Worm (Caenorhabditis elegans) whole organism, L3 larva: ENCODE measurements around the gene clec-45.

Experiments
- R02D3.7 ChIP-seq: fragments of 150-350 bp; optimal IDR thresholded peaks from 2 replicates; lab custom pipeline; 2014; ENCODE audit warnings: missing biosample characterization, missing genetic modification characterization
- ZK546.5 ChIP-seq: sonication (generic microtip); optimal IDR thresholded peaks from 2 replicates; lab custom pipeline; 2017; ENCODE audit warnings: missing biosample characterization, missing genetic modification characterization
- aly-2 ChIP-seq: fragments of 150-350 bp; optimal IDR thresholded peaks from 2 replicates; lab custom pipeline; 2014; ENCODE audit warnings: missing biosample characterization, missing genetic modification characterization
- ama-1 ChIP-seq: fragments of 150-350 bp; optimal IDR thresholded peaks from 2 replicates; lab custom pipeline; 2018
- ceh-16 ChIP-seq: sonication (generic microtip); optimal IDR thresholded peaks from 2 replicates; lab custom pipeline; 2017; ENCODE audit warnings: missing biosample characterization, missing genetic modification characterization
- ceh-28 ChIP-seq: fragments of 150-350 bp; optimal IDR thresholded peaks from 2 replicates; lab custom pipeline; 2014; ENCODE audit warnings: missing biosample characterization, missing genetic modification reagents, missing genetic modification characterization
- ceh-9 ChIP-seq: sonication (generic microtip); optimal IDR thresholded peaks from 2 replicates; lab custom pipeline; 2018; ENCODE audit warnings: missing biosample characterization, missing genetic modification characterization
- daf-12 ChIP-seq: fragments of 150-350 bp; optimal IDR thresholded peaks from 2 replicates; lab custom pipeline; 2014; ENCODE audit warnings: missing biosample characterization, missing genetic modification reagents, missing genetic modification characterization
- egl-27 ChIP-seq: sonication (generic microtip); optimal IDR thresholded peaks from 4 replicates; lab custom pipeline; 2017; ENCODE audit warnings: missing biosample characterization, missing genetic modification reagents, missing genetic modification characterization
- elt-2 ChIP-seq: sonication (generic microtip); optimal IDR thresholded peaks from 2 replicates; lab custom pipeline; 2016; ENCODE audit warnings: missing genetic modification reagents, mild to moderate bottlenecking, missing genetic modification characterization, missing compliant biosample characterization
- elt-3 ChIP-seq, 3 experiments: fragments of 150-350 bp in 1 of 3; sonication (generic microtip) in 2 of 3; optimal IDR thresholded peaks; 2 replicates in 2 of 3; 4 replicates in 1 of 3; lab custom pipeline; 2014 to 2017; ENCODE audit warnings: missing biosample characterization in 3 of 3, missing genetic modification characterization in 3 of 3
- eor-1 ChIP-seq, 2 experiments: fragments of 150-350 bp; optimal IDR thresholded peaks; 2 replicates each; lab custom pipeline; 2014 to 2018; ENCODE audit warnings: missing biosample characterization in 2 of 2, missing genetic modification characterization in 2 of 2
- fkh-10 ChIP-seq: sonication (generic microtip); optimal IDR thresholded peaks from 2 replicates; lab custom pipeline; 2017; ENCODE audit warnings: missing biosample characterization, missing genetic modification reagents, missing genetic modification characterization
- fkh-2 ChIP-seq: fragments of 150-350 bp; optimal IDR thresholded peaks from 2 replicates; lab custom pipeline; 2014; ENCODE audit warnings: missing biosample characterization, missing genetic modification reagents, missing genetic modification characterization
- fos-1 ChIP-seq: fragments of 150-350 bp; optimal IDR thresholded peaks from 2 replicates; lab custom pipeline; 2014; ENCODE audit warnings: missing biosample characterization, missing genetic modification characterization
- hmg-11 ChIP-seq: sonication (generic microtip); optimal IDR thresholded peaks from 2 replicates; lab custom pipeline; 2016; ENCODE audit warnings: missing genetic modification characterization, missing compliant biosample characterization
- jun-1 ChIP-seq: fragments of 150-350 bp; optimal IDR thresholded peaks from 2 replicates; lab custom pipeline; 2014; ENCODE audit warnings: missing biosample characterization, missing genetic modification reagents, missing genetic modification characterization
- lin-15B ChIP-seq: fragments of 150-350 bp; optimal IDR thresholded peaks from 2 replicates; lab custom pipeline; 2014; ENCODE audit warnings: missing biosample characterization, missing genetic modification characterization
- lin-39 ChIP-seq: fragments of 150-350 bp; optimal IDR thresholded peaks from 2 replicates; lab custom pipeline; 2018; ENCODE audit warnings: missing biosample characterization, missing genetic modification reagents, missing genetic modification characterization
- mdl-1 ChIP-seq: fragments of 150-350 bp; optimal IDR thresholded peaks from 2 replicates; lab custom pipeline; 2014; ENCODE audit warnings: missing biosample characterization, missing genetic modification characterization
- mml-1 ChIP-seq: fragments of 150-350 bp; sonication (generic microtip); optimal IDR thresholded peaks from 3 replicates; lab custom pipeline; 2014; ENCODE audit warnings: missing biosample characterization, missing genetic modification characterization
- nfya-1 ChIP-seq: sonication (generic microtip); optimal IDR thresholded peaks from 2 replicates; lab custom pipeline; 2017; ENCODE audit warnings: missing genetic modification characterization, mild to moderate bottlenecking, missing compliant biosample characterization, antibody characterized with exemption, moderate library complexity; ENCODE audit not compliant: insufficient read depth
- nhr-11 ChIP-seq: fragments of 150-350 bp; optimal IDR thresholded peaks from 2 replicates; lab custom pipeline; 2014; ENCODE audit warnings: missing biosample characterization, missing genetic modification characterization
- nhr-12 ChIP-seq: fragments of 150-350 bp; optimal IDR thresholded peaks from 2 replicates; lab custom pipeline; 2014; ENCODE audit warnings: missing biosample characterization, missing genetic modification characterization
- nhr-23 ChIP-seq: fragments of 150-350 bp; optimal IDR thresholded peaks from 2 replicates; lab custom pipeline; 2014; ENCODE audit warnings: missing biosample characterization, missing genetic modification reagents, missing genetic modification characterization
- nhr-237 ChIP-seq: fragments of 150-350 bp; optimal IDR thresholded peaks from 2 replicates; lab custom pipeline; 2014; ENCODE audit warnings: missing biosample characterization, missing genetic modification characterization
- nhr-28 ChIP-seq: fragments of 150-350 bp; optimal IDR thresholded peaks from 2 replicates; lab custom pipeline; 2014; ENCODE audit warnings: missing biosample characterization, missing genetic modification characterization
- nhr-67 ChIP-seq: fragments of 150-350 bp; optimal IDR thresholded peaks from 2 replicates; lab custom pipeline; 2014; ENCODE audit warnings: missing biosample characterization, missing genetic modification characterization
- nhr-77 ChIP-seq: fragments of 150-350 bp; optimal IDR thresholded peaks from 2 replicates; lab custom pipeline; 2014; ENCODE audit warnings: missing biosample characterization, missing genetic modification characterization
- pha-4 ChIP-seq: fragments of 150-350 bp; optimal IDR thresholded peaks from 2 replicates; lab custom pipeline; 2014; ENCODE audit warnings: missing biosample characterization, missing genetic modification reagents, missing genetic modification characterization
- sea-2 ChIP-seq: fragments of 150-350 bp; sonication (generic microtip); optimal IDR thresholded peaks from 4 replicates; lab custom pipeline; 2014; ENCODE audit warnings: missing biosample characterization, missing genetic modification reagents, missing genetic modification characterization
- snpc-4 ChIP-seq: fragments of 150-350 bp; optimal IDR thresholded peaks from 2 replicates; lab custom pipeline; 2014; ENCODE audit warnings: missing biosample characterization, missing genetic modification characterization
- tbx-2 ChIP-seq: sonication (generic microtip); optimal IDR thresholded peaks from 2 replicates; lab custom pipeline; 2016; ENCODE audit warnings: mild to moderate bottlenecking, missing genetic modification characterization, missing compliant biosample characterization
- unc-39 ChIP-seq: sonication (generic microtip); optimal IDR thresholded peaks from 4 replicates; lab custom pipeline; 2017; ENCODE audit warnings: missing biosample characterization, missing genetic modification characterization
- zag-1 ChIP-seq: fragments of 150-350 bp; optimal IDR thresholded peaks from 2 replicates; lab custom pipeline; 2014; ENCODE audit warnings: missing biosample characterization, missing genetic modification characterization
- ztf-4 ChIP-seq: fragments of 150-350 bp; optimal IDR thresholded peaks from 2 replicates; lab custom pipeline; 2014; ENCODE audit warnings: missing biosample characterization, missing genetic modification characterization

The clec-45 gene

DNA sequence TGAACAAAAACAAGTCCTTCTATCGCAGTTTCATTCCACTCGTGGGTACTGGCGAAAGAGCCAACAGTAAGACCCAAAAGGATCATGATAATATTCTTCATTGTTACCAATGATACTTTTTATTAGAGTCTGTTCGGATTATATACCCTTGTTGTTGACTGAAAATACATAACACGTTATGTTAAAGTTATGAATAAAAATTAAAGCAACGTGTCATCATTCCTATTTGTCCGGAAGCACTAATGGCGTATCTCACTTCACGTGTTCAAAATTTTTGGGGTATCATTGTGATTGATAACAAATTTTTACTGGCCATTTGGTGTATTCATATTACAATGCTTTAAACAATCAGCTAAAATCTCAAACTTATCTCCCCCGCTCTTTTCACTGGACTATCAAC, 36.5 kb upstream of the clec-45 start, which contains the start of gene scl-26:
Gene scl-26 (minus strand): TSS at position 101 of the 400 bp plus-strand sequence.
- TF ChIP-seq daf-12 (tag; lab: Kevin White, UChicago) = no peak
- TF ChIP-seq aly-2 (tag; lab: Kevin White, UChicago) = no peak
- TF ChIP-seq fkh-2 (tag; lab: Kevin White, UChicago) = no peak
- no peak for TF ChIP-seq ama-1 (lab: Kevin White, UChicago)
- no peak for TF ChIP-seq lin-39 (tag; lab: Kevin White, UChicago)
- TF ChIP-seq jun-1 = no peak
- no peak for TF ChIP-seq ZK546.5 (tag; lab: Kevin White, UChicago)
- no peak for TF ChIP-seq fos-1 (tag; lab: Kevin White, UChicago)
- TF ChIP-seq mml-1 (tag; lab: Kevin White, UChicago) = no peak
- no peak for TF ChIP-seq ztf-4 (tag; lab: Kevin White, UChicago)
- no peak for TF ChIP-seq snpc-4 (tag; lab: Kevin White, UChicago)

DNA sequence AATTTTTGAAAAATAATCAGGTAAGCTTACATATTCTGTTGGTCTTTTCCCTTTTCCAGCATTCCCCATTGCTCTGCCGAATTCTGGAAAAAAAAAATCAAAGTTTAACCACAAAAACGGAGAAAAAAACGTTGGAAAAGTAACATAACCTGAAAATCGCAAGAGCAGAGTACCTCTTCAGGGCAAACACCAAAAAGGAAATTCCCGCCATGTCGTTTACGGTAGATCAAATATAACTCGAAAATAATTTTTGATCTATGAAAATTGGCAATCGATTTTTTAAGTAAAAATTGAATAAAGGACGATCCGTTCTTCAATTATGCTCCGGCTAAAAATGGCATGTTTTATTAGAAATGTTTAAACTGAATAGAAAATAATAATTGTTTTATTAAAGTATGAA, 34.5 kb upstream of the clec-45 start, which contains the start of gene C50E3.11:
Gene C50E3.11 (minus strand): TSS at position 83 of the 400 bp plus-strand sequence.
- TF ChIP-seq ceh-28 (no peak), snpc-4 (tag; lab: Kevin White, UChicago) (no peak), R02D3.7 (no peak), pha-4 (no peak), ceh-9 (no peak)

DNA sequence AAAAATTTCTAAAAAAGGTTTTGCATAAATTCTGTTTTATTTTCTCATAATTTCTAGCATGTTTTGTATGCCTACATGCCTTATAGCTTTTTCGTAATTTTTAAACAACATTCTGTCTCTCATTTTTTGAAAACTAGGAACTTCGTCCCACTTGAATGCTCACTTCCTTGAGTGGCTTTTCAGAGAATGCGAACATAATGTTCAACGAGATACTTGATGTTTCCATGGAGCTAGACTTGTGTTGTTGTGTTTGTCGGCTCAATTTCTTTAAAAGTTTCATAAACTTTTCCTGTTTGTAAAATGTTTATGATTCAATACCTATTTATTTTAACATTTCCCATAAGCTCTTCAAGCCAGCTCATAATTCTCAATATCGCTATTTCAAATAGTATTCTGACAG, 33.0 kb upstream of the clec-45 start, which contains the start of gene clec-213:
Gene clec-213 (plus strand): TSS at position 301 of the 400 bp plus-strand sequence.
- no peak for TF ChIP-seq daf-12 (tag; lab: Kevin White, UChicago)

DNA sequence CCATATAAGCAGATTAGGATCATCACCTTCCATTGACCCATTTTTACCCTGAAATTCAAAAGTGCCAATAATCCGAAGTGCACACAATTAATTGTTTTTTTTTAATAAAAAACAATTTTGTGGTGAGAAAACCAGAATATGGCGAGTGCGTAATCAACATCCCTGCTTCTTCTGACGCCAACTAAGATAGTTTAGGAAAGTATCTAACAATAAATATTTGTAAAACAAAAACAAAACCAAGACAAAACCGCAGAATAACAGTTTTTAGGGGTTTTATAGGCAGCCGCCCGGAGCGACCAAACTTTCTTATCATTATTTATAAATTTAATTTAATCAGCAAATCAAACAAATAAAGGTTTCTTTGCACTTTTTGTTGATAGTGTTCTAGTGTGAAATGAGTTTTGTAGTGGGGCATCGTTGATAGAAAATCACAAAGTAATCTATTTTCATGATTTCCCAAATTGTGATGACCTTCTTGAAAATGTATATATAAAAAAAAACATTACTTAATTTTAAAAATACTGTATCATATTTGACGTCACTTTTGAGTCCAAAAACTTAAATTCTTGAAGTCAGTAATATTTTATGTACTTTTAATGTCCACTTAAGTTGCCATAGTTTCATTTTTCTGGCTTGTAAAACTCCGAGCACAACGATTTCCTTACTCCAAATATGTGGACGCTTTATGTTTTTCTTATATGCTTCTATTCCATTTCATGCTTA, 28.0 kb upstream of the clec-45 start, which contains the start of the genes folt-3 and clec-214:
Gene folt-3 (minus strand): TSS at position 51 of the 723 bp plus-strand sequence.
Gene clec-214 (plus strand): TSS at position 673 of the 723 bp plus-strand sequence.
- peak; percentile 56 for TF ChIP-seq elt-2 (tag; lab: Kevin White, UChicago)
- TF ChIP-seq tbx-2 (tag; lab: Kevin White, UChicago) = no peak
- TF ChIP-seq ceh-16 (tag; lab: Kevin White, UChicago) = no peak
- no peak for TF ChIP-seq nhr-237
- no peak for TF ChIP-seq elt-3 (tag; optimal IDR thresholded peaks at IDR 0.05; lab: Kevin White, UChicago)
- no peak for TF ChIP-seq R02D3.7
- TF ChIP-seq, all 47 proteins: peak for 1

DNA sequence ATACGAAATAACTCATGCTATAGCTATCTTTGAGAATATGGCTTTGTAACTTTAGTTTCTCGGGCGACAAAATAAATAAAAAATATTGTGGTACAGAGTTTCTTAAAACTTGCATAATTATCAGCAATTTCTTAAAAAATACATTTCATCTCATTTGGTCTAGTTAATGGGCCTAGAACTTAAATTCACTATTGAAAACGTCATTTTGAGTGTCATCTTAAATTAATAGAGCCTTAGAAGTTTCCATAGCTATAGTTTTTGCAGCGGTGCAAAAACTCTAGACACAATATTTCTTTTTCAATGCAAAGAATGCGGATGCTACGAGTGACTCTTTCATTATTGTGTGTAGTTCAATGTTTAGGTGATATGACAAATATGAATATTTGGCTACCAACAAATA, 25.9 kb upstream of the clec-45 start, which contains the start of gene clec-215:
Gene clec-215 (plus strand): TSS at position 301 of the 400 bp plus-strand sequence.
- TF ChIP-seq nhr-67 (tag; lab: Kevin White, UChicago) (no peak), fos-1 (tag; lab: Kevin White, UChicago) (no peak), nhr-12 (tag; lab: Kevin White, UChicago) (no peak), unc-39 (tag; lab: Kevin White, UChicago) (no peak), lin-15B (tag; lab: Kevin White, UChicago) (no peak), hmg-11 (tag; lab: Kevin White, UChicago) (no peak), nhr-237 (no peak), nhr-11 (tag; lab: Kevin White, UChicago) (no peak), nfya-1 (no peak), zag-1 (tag; lab: Kevin White, UChicago) (no peak), mdl-1 (no peak), eor-1 (tag; optimal IDR thresholded peaks at IDR 0.05; lab: Kevin White, UChicago) (no peak), nhr-28 (no peak), jun-1 (no peak), mml-1 (tag; lab: Kevin White, UChicago) (no peak), sea-2 (GFP tag; lab: Kevin White, UChicago) (no peak)
- TF ChIP-seq, all 47 proteins: peak for 0

DNA sequence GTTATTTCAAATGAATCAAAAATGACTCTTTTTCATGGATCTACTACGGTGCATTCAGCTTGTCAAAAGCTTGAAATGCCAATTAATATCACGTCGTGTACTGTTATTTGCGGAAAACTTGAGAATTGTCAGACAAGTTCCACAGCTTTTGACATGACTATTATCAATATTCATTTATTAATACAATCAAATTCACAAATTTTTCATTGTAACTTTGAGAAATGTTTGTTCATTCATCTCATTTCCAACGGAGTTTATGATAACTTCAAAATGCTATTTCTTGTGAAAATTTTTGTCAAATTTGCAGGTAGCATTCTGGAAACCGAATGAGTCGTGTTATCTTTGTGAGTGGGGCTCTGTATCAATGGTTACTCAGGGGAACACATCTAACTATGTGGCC, 19.8 kb upstream of the clec-45 start, which contains the start of gene C50E3.15:
Gene C50E3.15 (plus strand): TSS at position 301 of the 400 bp plus-strand sequence.
- TF ChIP-seq hmg-11 (tag; lab: Kevin White, UChicago) (no peak), fos-1 (tag; lab: Kevin White, UChicago) (no peak), unc-39 (tag; lab: Kevin White, UChicago) (no peak), nhr-77 (no peak), fkh-2 (tag; lab: Kevin White, UChicago) (no peak), sea-2 (GFP tag; lab: Kevin White, UChicago) (no peak), nhr-12 (tag; lab: Kevin White, UChicago) (no peak), fkh-10 (no peak), egl-27 (tag; lab: Kevin White, UChicago) (no peak), nhr-23 (tag; lab: Kevin White, UChicago) (no peak), ztf-4 (tag; lab: Kevin White, UChicago) (no peak)
